Worm (Caenorhabditis elegans) whole organism, L2 larva: ENCODE measurements around the gene twk-9.
A peak's percentile ranks its signal among the peaks of the same experiment; 100 is the strongest.

Experiments
- C34F6.9 ChIP-seq: fragments of 150-350 bp; optimal IDR thresholded peaks from 2 replicates; lab custom pipeline; 2014; ENCODE audit warnings: missing biosample characterization, missing genetic modification characterization
- F13H6.1 ChIP-seq: sonication (generic microtip); optimal IDR thresholded peaks from 2 replicates; lab custom pipeline; 2016; ENCODE audit warnings: missing genetic modification characterization, missing compliant biosample characterization
- R02D3.7 ChIP-seq: fragments of 150-350 bp; optimal IDR thresholded peaks from 2 replicates; lab custom pipeline; 2014; ENCODE audit warnings: missing biosample characterization, missing genetic modification characterization
- Y55F3AM.14 ChIP-seq: fragments of 200-800 bp; sonication (Bioruptor generic); optimal IDR thresholded peaks from 2 replicates; lab custom pipeline; 2018; ENCODE audit warnings: mild to moderate bottlenecking, missing genetic modification characterization, missing compliant biosample characterization
- ZK546.5 ChIP-seq: sonication (generic microtip); optimal IDR thresholded peaks from 2 replicates; lab custom pipeline; 2017; ENCODE audit warnings: missing biosample characterization, missing genetic modification characterization
- alr-1 ChIP-seq: fragments of 150-350 bp; optimal IDR thresholded peaks from 2 replicates; lab custom pipeline; 2014; ENCODE audit warnings: missing biosample characterization, missing genetic modification characterization
- aly-2 ChIP-seq: fragments of 150-350 bp; optimal IDR thresholded peaks from 2 replicates; lab custom pipeline; 2014; ENCODE audit warnings: missing biosample characterization, missing genetic modification characterization
- ama-1 ChIP-seq: fragments of 150-350 bp; optimal IDR thresholded peaks from 2 replicates; lab custom pipeline; 2018; ENCODE audit warnings: inconsistent platforms
- blmp-1 ChIP-seq: sonication (generic microtip); optimal IDR thresholded peaks from 2 replicates; lab custom pipeline; 2017; ENCODE audit warnings: missing genetic modification characterization, mild to moderate bottlenecking, missing compliant biosample characterization, antibody characterized with exemption, moderate library complexity; ENCODE audit not compliant: insufficient read depth
- ceh-16 ChIP-seq: fragments of 150-350 bp; optimal IDR thresholded peaks from 2 replicates; lab custom pipeline; 2014; ENCODE audit warnings: missing biosample characterization, missing genetic modification characterization
- ceh-82 ChIP-seq: fragments of 150-350 bp; optimal IDR thresholded peaks from 2 replicates; lab custom pipeline; 2014; ENCODE audit warnings: missing biosample characterization, missing genetic modification characterization
- crh-2 ChIP-seq: sonication (generic microtip); optimal IDR thresholded peaks from 2 replicates; lab custom pipeline; 2017; ENCODE audit warnings: missing biosample characterization, missing genetic modification characterization
- dmd-4 ChIP-seq: sonication (generic microtip); optimal IDR thresholded peaks from 2 replicates; lab custom pipeline; 2017; ENCODE audit warnings: missing biosample characterization, missing genetic modification characterization
- egl-27 ChIP-seq: sonication (generic microtip); optimal IDR thresholded peaks from 3 replicates; lab custom pipeline; 2017; ENCODE audit warnings: missing biosample characterization, missing genetic modification reagents, missing genetic modification characterization
- elt-1 ChIP-seq: fragments of 150-350 bp; optimal IDR thresholded peaks from 2 replicates; lab custom pipeline; 2014; ENCODE audit warnings: missing biosample characterization, missing genetic modification characterization
- elt-3 ChIP-seq: sonication (generic microtip); optimal IDR thresholded peaks from 2 replicates; lab custom pipeline; 2017; ENCODE audit warnings: missing biosample characterization, missing genetic modification characterization
- fos-1 ChIP-seq: fragments of 150-350 bp; optimal IDR thresholded peaks from 2 replicates; lab custom pipeline; 2014; ENCODE audit warnings: missing biosample characterization, missing genetic modification characterization
- gmeb-1 ChIP-seq: fragments of 150-350 bp; optimal IDR thresholded peaks from 2 replicates; lab custom pipeline; 2014; ENCODE audit warnings: missing biosample characterization, missing genetic modification characterization
- lin-11 ChIP-seq: fragments of 150-350 bp; sonication (generic microtip); optimal IDR thresholded peaks from 2 replicates; lab custom pipeline; 2014; ENCODE audit warnings: missing biosample characterization, missing genetic modification characterization, inconsistent platforms, mixed read lengths
- lin-13 ChIP-seq: fragments of 150-350 bp; optimal IDR thresholded peaks from 2 replicates; lab custom pipeline; 2014; ENCODE audit warnings: missing biosample characterization, missing genetic modification reagents, missing genetic modification characterization
- lin-39 ChIP-seq: fragments of 150-350 bp; optimal IDR thresholded peaks from 2 replicates; lab custom pipeline; 2014; ENCODE audit warnings: missing biosample characterization, missing genetic modification reagents, missing genetic modification characterization
- lsy-2 ChIP-seq, 2 experiments: fragments of 150-350 bp in 1 of 2; sonication (generic microtip) in 1 of 2; optimal IDR thresholded peaks; 2 replicates each; lab custom pipeline; 2014 to 2017; ENCODE audit warnings: missing biosample characterization in 2 of 2, missing genetic modification characterization in 2 of 2
- mab-5 ChIP-seq: fragments of 150-350 bp; optimal IDR thresholded peaks from 2 replicates; lab custom pipeline; 2014; ENCODE audit warnings: missing biosample characterization, missing genetic modification characterization
- mbf-1 ChIP-seq: sonication (generic microtip); optimal IDR thresholded peaks from 2 replicates; lab custom pipeline; 2017; ENCODE audit warnings: missing biosample characterization, missing genetic modification characterization
- mdl-1 ChIP-seq, 2 experiments: fragments of 150-350 bp in 1 of 2; sonication (generic microtip) in 1 of 2; optimal IDR thresholded peaks; 2 replicates each; lab custom pipeline; 2017; ENCODE audit warnings: missing biosample characterization in 2 of 2, missing genetic modification characterization in 2 of 2
- nhr-10 ChIP-seq: sonication (generic microtip); optimal IDR thresholded peaks from 2 replicates; lab custom pipeline; 2017; ENCODE audit warnings: missing biosample characterization, missing genetic modification characterization
- nhr-11 ChIP-seq: fragments of 150-350 bp; optimal IDR thresholded peaks from 2 replicates; lab custom pipeline; 2014; ENCODE audit warnings: missing biosample characterization, missing genetic modification characterization
- nhr-12 ChIP-seq: fragments of 150-350 bp; optimal IDR thresholded peaks from 2 replicates; lab custom pipeline; 2014; ENCODE audit warnings: missing biosample characterization, missing genetic modification characterization
- nhr-129 ChIP-seq: fragments of 150-350 bp; optimal IDR thresholded peaks from 2 replicates; lab custom pipeline; 2014; ENCODE audit warnings: missing biosample characterization, missing genetic modification characterization
- nhr-21 ChIP-seq: fragments of 150-350 bp; optimal IDR thresholded peaks from 2 replicates; lab custom pipeline; 2014; ENCODE audit warnings: missing biosample characterization, missing genetic modification characterization
- nhr-23 ChIP-seq: fragments of 150-350 bp; optimal IDR thresholded peaks from 2 replicates; lab custom pipeline; 2014; ENCODE audit warnings: missing biosample characterization, missing genetic modification reagents, missing genetic modification characterization
- nhr-237 ChIP-seq: fragments of 150-350 bp; optimal IDR thresholded peaks from 2 replicates; lab custom pipeline; 2014; ENCODE audit warnings: missing biosample characterization, missing genetic modification characterization
- nhr-25 ChIP-seq: fragments of 150-350 bp; sonication (generic microtip); optimal IDR thresholded peaks from 3 replicates; lab custom pipeline; 2014; ENCODE audit warnings: missing biosample characterization, missing genetic modification characterization
- nhr-6 ChIP-seq: fragments of 150-350 bp; optimal IDR thresholded peaks from 2 replicates; lab custom pipeline; 2014; ENCODE audit warnings: missing biosample characterization, missing genetic modification characterization
- nhr-77 ChIP-seq: fragments of 150-350 bp; optimal IDR thresholded peaks from 2 replicates; lab custom pipeline; 2014; ENCODE audit warnings: missing biosample characterization, missing genetic modification characterization
- peb-1 ChIP-seq: fragments of 150-350 bp; optimal IDR thresholded peaks from 2 replicates; lab custom pipeline; 2014; ENCODE audit warnings: missing biosample characterization, missing genetic modification characterization
- sem-4 ChIP-seq: fragments of 150-350 bp; optimal IDR thresholded peaks from 2 replicates; lab custom pipeline; 2014; ENCODE audit warnings: missing biosample characterization, missing genetic modification reagents, missing genetic modification characterization
- skn-1 ChIP-seq: sonication (generic microtip); optimal IDR thresholded peaks from 2 replicates; lab custom pipeline; 2017; ENCODE audit warnings: missing biosample characterization, missing genetic modification characterization
- sma-3 ChIP-seq: sonication (generic microtip); optimal IDR thresholded peaks from 2 replicates; lab custom pipeline; 2016; ENCODE audit warnings: missing genetic modification reagents, missing genetic modification characterization, missing compliant biosample characterization
- sma-9 ChIP-seq, 2 experiments: fragments of 150-350 bp in 1 of 2; sonication (generic microtip) in 1 of 2; optimal IDR thresholded peaks; 2 replicates each; lab custom pipeline; 2014 to 2016; ENCODE audit warnings: missing genetic modification characterization in 2 of 2, mild to moderate bottlenecking in 1 of 2, missing biosample characterization in 1 of 2, missing compliant biosample characterization in 1 of 2, missing genetic modification reagents in 1 of 2, moderate library complexity in 1 of 2
- snpc-4 ChIP-seq: fragments of 150-350 bp; optimal IDR thresholded peaks from 2 replicates; lab custom pipeline; 2014; ENCODE audit warnings: missing biosample characterization, missing genetic modification characterization
- unc-39 ChIP-seq: fragments of 150-350 bp; optimal IDR thresholded peaks from 2 replicates; lab custom pipeline; 2014; ENCODE audit warnings: missing biosample characterization, missing genetic modification characterization
- unc-55 ChIP-seq: fragments of 150-350 bp; sonication (generic microtip); optimal IDR thresholded peaks from 3 replicates; lab custom pipeline; 2014; ENCODE audit warnings: missing biosample characterization, missing genetic modification reagents, missing genetic modification characterization
- unc-62 ChIP-seq: fragments of 150-350 bp; optimal IDR thresholded peaks from 2 replicates; lab custom pipeline; 2014; ENCODE audit warnings: missing biosample characterization, missing genetic modification reagents, missing genetic modification characterization
- zag-1 ChIP-seq: fragments of 150-350 bp; optimal IDR thresholded peaks from 2 replicates; lab custom pipeline; 2014; ENCODE audit warnings: missing biosample characterization, missing genetic modification characterization
- ztf-1 ChIP-seq: fragments of 200-800 bp; sonication (Bioruptor generic); conservative IDR thresholded peaks from 2 replicates; pipeline ENCODE4 v1.3.6; 2022; ENCODE audit warnings: missing genetic modification characterization, missing compliant biosample characterization
- ztf-11 ChIP-seq: sonication (generic microtip); optimal IDR thresholded peaks from 2 replicates; lab custom pipeline; 2017; ENCODE audit warnings: missing biosample characterization, missing genetic modification characterization
- ztf-4 ChIP-seq: fragments of 150-350 bp; optimal IDR thresholded peaks from 2 replicates; lab custom pipeline; 2014; ENCODE audit warnings: missing biosample characterization, missing genetic modification characterization

twk-9 gene

ce11 chrIV:9734861-9735260 is 41.9 kb downstream of the twk-9 start:
- TF ChIP-seq peb-1 (tag; lab: Kevin White, UChicago) (no peak), elt-1 (tag; lab: Kevin White, UChicago) (no peak), skn-1 (no peak), lsy-2 (tag; optimal IDR thresholded peaks at IDR 0.05; lab: Kevin White, UChicago) (peak in 1 of 2 experiments; percentile 3), sma-9 (GFP tag; optimal IDR thresholded peaks at IDR 0.05; lab: Kevin White, UChicago) (no peak), sma-9 (tag; optimal IDR thresholded peaks at IDR 0.05; lab: Kevin White, UChicago) (no peak)

- no peak for TF ChIP-seq nhr-10 (tag; lab: Kevin White, UChicago)
- no peak for TF ChIP-seq nhr-237 (tag; lab: Kevin White, UChicago)
- no peak for TF ChIP-seq nhr-21 (tag; lab: Kevin White, UChicago)
- no peak for TF ChIP-seq unc-39 (tag; lab: Kevin White, UChicago)
- no peak for TF ChIP-seq Y55F3AM.14 (GFP tag; lab: Kevin White, UChicago)
- TF ChIP-seq lin-13 (GFP tag; lab: Kevin White, UChicago), result no peak
- no peak for TF ChIP-seq peb-1 (tag; lab: Kevin White, UChicago)
- no peak for TF ChIP-seq mbf-1 (tag; lab: Kevin White, UChicago)
- TF ChIP-seq nhr-11, result no peak
- no peak for TF ChIP-seq ceh-16 (tag; lab: Kevin White, UChicago)
- no peak for TF ChIP-seq elt-3
- TF ChIP-seq unc-55 (GFP tag; lab: Kevin White, UChicago), result no peak
- TF ChIP-seq lsy-2 (tag; optimal IDR thresholded peaks at IDR 0.05; lab: Kevin White, UChicago), result peak in 1 of 2 experiments; percentile 63
- no peak for TF ChIP-seq elt-1 (tag; lab: Kevin White, UChicago)
- no peak for TF ChIP-seq nhr-23
- TF ChIP-seq aly-2 (tag; lab: Kevin White, UChicago), result no peak
- no peak for TF ChIP-seq unc-62 (GFP tag; lab: Kevin White, UChicago)
- no peak for TF ChIP-seq nhr-12
- no peak for TF ChIP-seq ztf-4
- peak; percentile 3 for TF ChIP-seq sma-3
- TF ChIP-seq R02D3.7 (tag; lab: Kevin White, UChicago), result no peak
- no peak for TF ChIP-seq zag-1 (tag; lab: Kevin White, UChicago)
- TF ChIP-seq blmp-1 (tag; lab: Kevin White, UChicago), result peak; percentile 37
- TF ChIP-seq sma-9 (GFP tag; optimal IDR thresholded peaks at IDR 0.05; lab: Kevin White, UChicago), result peak; percentile 67
- TF ChIP-seq sma-9 (tag; optimal IDR thresholded peaks at IDR 0.05; lab: Kevin White, UChicago), result no peak
- no peak for TF ChIP-seq nhr-77 (tag; lab: Kevin White, UChicago)
- no peak for TF ChIP-seq F13H6.1 (tag; lab: Kevin White, UChicago)
- TF ChIP-seq snpc-4 (tag; lab: Kevin White, UChicago), result no peak
- TF ChIP-seq mdl-1 (tag; optimal IDR thresholded peaks at IDR 0.05; lab: Kevin White, UChicago), result no peak
- TF ChIP-seq nhr-25 (tag; lab: Kevin White, UChicago), result no peak
- TF ChIP-seq crh-2, result peak; percentile 61
- no peak for TF ChIP-seq nhr-6 (tag; lab: Kevin White, UChicago)
- no peak for TF ChIP-seq egl-27 (tag; lab: Kevin White, UChicago)
- no peak for TF ChIP-seq skn-1
- TF ChIP-seq ztf-1 (GFP tag; lab: Robert Waterston, UW), result no peak
- no peak for TF ChIP-seq ztf-11 (tag; lab: Kevin White, UChicago)
- no peak for TF ChIP-seq ZK546.5 (tag; lab: Kevin White, UChicago)
- TF ChIP-seq lin-11 (tag; lab: Kevin White, UChicago), result no peak
- TF ChIP-seq mab-5 (tag; lab: Kevin White, UChicago), result peak; percentile 31
- TF ChIP-seq lin-39, result no peak
- no peak for TF ChIP-seq gmeb-1
- TF ChIP-seq dmd-4, result no peak
- TF ChIP-seq ceh-82 (tag; lab: Kevin White, UChicago), result no peak
- no peak for TF ChIP-seq sem-4
- peak; percentile 92 for TF ChIP-seq fos-1
- peak; percentile 33 for TF ChIP-seq nhr-129
- peak; percentile 3 for TF ChIP-seq C34F6.9 (tag; lab: Kevin White, UChicago)
- no peak for TF ChIP-seq alr-1 (tag; lab: Kevin White, UChicago)
- TF ChIP-seq ama-1 (lab: Kevin White, UChicago), result no peak
These were observed 42.8 kb downstream of the twk-9 start for ce11 chrIV:9735750-9736149.
